Worm (Caenorhabditis elegans): ENCODE measurements around the gene C08E8.10.

The C08E8.10 gene

ce11 chrV:18339807-18340206, at the start of gene C08E8.10:
TSS of gene C08E8.10 (minus strand) at chrV:18339907.
- TF ChIP-seq unc-62 (GFP tag; optimal IDR thresholded peaks at IDR 0.05): no peak

- no peak for TF ChIP-seq unc-62 (GFP tag; optimal IDR thresholded peaks at IDR 0.05)
Measured at ce11 chrV:18389046-18389445, 49.3 kb upstream of the C08E8.10 start, which contains the start of the genes Y51A2B.4 and Y51A2B.5. TSS of gene Y51A2B.4 (minus strand) at chrV:18389146. TSS of gene Y51A2B.5 (plus strand) at chrV:18389277.

- no peak for TF ChIP-seq unc-62 (GFP tag; optimal IDR thresholded peaks at IDR 0.05)
Measured at ce11 chrV:18382590-18382989, 42.9 kb upstream of the C08E8.10 start, which contains the start of gene nhr-288. TSS of gene nhr-288 (minus strand) at chrV:18382690.

- no peak for TF ChIP-seq unc-62 (GFP tag; optimal IDR thresholded peaks at IDR 0.05)
Measured at ce11 chrV:18378819-18379218, 39.1 kb upstream of the C08E8.10 start, which contains the start of gene Y51A2B.8. TSS of gene Y51A2B.8 (plus strand) at chrV:18379119.

- TF ChIP-seq unc-62 (GFP tag; optimal IDR thresholded peaks at IDR 0.05): no peak
Measured at ce11 chrV:18375551-18375950, 35.8 kb upstream of the C08E8.10 start.

DNA sequence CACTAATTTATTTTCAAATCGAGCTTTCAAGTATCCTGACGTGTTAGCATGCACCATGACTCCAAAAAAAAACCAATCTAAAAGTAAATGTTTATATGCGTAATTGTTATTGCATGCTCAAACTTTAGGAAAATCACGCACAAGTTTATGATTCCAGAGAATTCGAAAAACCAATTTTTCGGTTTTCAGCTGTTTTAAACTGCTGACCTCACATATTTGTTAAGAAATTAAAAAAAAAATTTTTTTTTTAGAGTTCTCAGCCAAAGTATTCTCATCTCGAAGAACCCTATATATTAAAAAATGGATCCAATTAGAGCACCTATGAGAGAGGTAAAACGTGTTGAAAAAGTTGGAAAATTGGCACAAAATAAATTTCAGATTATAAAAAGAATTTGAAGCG, 34.5 kb upstream of the C08E8.10 start, which contains the start of gene Y51A2B.2:
Gene Y51A2B.2, plus strand, starts transcription at position 301 of the 400 bp plus-strand sequence.
- TF ChIP-seq unc-62 (GFP tag; optimal IDR thresholded peaks at IDR 0.05): no peak

ce11 chrV:18371579-18371978, 31.9 kb upstream of the C08E8.10 start, which contains the start of gene C08E8.4:
TSS of gene C08E8.4 (plus strand) at chrV:18371846.
- no peak for TF ChIP-seq unc-62 (GFP tag; optimal IDR thresholded peaks at IDR 0.05)

DNA sequence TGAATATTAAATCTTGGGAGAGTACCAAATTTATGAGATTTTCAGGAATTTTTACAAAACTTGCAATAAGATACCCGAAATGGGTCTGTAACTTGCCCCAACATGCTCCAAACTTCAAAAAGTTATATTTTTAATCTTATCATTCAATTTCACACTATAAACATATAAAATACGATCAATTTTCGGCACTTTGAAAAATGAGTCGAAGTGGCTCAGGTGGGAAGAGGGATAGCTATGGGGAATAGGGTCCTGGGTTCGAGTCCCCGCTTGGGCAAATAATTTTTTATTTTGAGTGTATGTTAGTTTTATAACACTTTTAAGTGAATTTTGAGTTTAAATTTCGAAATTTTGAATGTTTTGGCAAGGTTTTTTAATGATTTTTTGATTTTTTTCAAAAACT, 31.3 kb upstream of the C08E8.10 start:
- no peak for TF ChIP-seq unc-62 (GFP tag; optimal IDR thresholded peaks at IDR 0.05)

DNA sequence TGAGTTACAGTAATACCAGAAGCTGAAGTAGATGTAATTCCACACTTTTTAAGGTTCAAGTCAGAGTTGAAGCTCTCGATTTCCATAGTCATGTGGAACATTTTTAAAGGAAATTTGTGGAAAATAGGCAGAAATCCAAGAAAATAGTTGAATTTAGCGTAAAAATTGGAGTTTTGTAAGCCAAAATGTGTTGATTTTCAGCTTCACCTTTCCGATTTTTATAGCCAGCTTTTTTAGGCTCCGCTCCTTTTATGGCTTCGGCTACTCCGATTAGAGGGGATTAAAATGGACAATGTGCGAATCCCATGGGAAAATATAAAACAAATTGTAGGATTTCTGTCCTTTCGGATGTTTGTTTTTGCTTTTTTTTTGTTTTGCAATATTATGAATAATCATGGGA, 28.6 kb upstream of the C08E8.10 start, which contains the start of gene C08E8.6:
Gene C08E8.6, minus strand, starts transcription at position 101 of the 400 bp plus-strand sequence.
- TF ChIP-seq unc-62 (GFP tag; optimal IDR thresholded peaks at IDR 0.05): no peak

- no peak for TF ChIP-seq unc-62 (GFP tag; optimal IDR thresholded peaks at IDR 0.05)
Measured at ce11 chrV:18364558-18364957, 24.9 kb upstream of the C08E8.10 start, which contains the start of gene C08E8.9. TSS of gene C08E8.9 (plus strand) at chrV:18364858.

DNA sequence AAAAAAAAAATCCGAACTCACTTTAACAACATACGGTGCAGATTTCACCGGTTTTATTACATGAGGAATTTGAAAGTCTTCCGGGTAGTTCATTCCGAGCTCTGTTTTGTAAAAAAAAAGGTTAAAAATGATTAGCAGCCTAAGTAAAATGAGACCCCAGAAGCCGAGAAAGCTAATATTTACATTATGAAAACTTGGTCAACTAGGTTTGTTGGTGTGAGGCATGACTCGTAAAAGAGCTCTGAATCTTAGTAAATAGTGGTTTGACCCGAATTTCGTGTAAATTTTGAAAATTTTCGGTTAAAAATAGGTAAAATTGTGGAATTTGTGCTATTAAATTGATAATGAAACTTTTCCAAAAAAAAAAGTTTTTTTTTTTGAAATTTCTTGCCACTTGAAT, 22.7 kb upstream of the C08E8.10 start, which contains the start of gene C08E8.1:
Gene C08E8.1, minus strand, starts transcription at position 101 of the 400 bp plus-strand sequence.
- no peak for TF ChIP-seq unc-62 (GFP tag; optimal IDR thresholded peaks at IDR 0.05)

- TF ChIP-seq unc-62 (GFP tag; optimal IDR thresholded peaks at IDR 0.05): no peak
Measured at ce11 chrV:18359888-18360287, 20.2 kb upstream of the C08E8.10 start, which contains the start of gene C08E8.5. TSS of gene C08E8.5 (minus strand) at chrV:18359988.

- TF ChIP-seq unc-62 (GFP tag; optimal IDR thresholded peaks at IDR 0.05): no peak
Measured at ce11 chrV:18355742-18356141, 16.0 kb upstream of the C08E8.10 start, which contains the start of gene C08E8.2. TSS of gene C08E8.2 (minus strand) at chrV:18355842.

DNA sequence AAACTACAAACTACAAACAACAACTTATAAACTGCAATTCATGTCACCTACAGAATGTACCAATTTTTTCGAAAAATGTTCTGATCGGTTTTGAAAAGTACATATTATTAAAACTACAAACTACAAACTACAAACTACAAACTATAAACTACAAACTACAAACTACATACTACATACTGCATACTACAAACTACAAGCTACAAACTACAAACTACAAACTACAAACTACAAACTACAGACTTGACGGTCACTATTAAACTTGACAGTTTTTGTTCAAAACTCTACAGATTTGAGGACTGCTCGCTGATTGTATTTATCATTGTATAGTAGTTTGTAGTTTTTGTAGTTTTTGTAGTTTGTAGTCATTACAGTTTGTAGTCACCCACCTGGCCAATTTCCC, 14.6 kb upstream of the C08E8.10 start:
- TF ChIP-seq unc-62 (GFP tag; optimal IDR thresholded peaks at IDR 0.05): no peak

- TF ChIP-seq unc-62 (GFP tag; optimal IDR thresholded peaks at IDR 0.05): no peak
Measured at ce11 chrV:18350721-18351120, 11.0 kb upstream of the C08E8.10 start, which contains the start of gene C08E8.11. TSS of gene C08E8.11 (plus strand) at chrV:18351021.

DNA sequence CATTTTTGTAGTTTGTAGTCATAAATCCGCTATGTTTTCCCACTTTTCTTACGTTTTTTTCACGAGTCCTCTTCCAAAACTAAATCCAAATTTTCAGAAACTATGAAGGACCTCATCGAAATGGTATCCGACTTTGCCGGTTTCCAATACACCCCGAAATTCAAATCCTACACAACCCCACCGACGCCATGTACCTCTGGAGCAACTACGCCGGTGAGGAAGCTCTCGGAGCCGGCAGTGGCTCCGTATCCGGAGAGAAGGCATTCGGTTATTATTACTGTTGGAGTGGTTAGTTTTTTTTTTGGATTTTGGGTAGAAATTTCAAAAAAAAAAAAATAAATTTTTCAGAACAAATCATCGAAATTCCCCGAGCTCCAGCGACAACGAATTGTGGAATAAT, 10.3 kb upstream of the C08E8.10 start, which contains the start of gene C08E8.3:
Gene C08E8.3, plus strand, starts transcription at position 84 of the 400 bp plus-strand sequence.
- TF ChIP-seq unc-62 (GFP tag; optimal IDR thresholded peaks at IDR 0.05): no peak

ce11 chrV:18346080-18346479, 6.4 kb upstream of the C08E8.10 start:
- TF ChIP-seq unc-62 (GFP tag; optimal IDR thresholded peaks at IDR 0.05): no peak

Measured in whole organism, dauer.